Worm (Caenorhabditis elegans) whole organism, L4 larva: ENCODE data around the gene gly-7.

Source experiments
- arid-1 ChIP-seq: fragments of 200-800 bp; sonication (Bioruptor generic); conservative IDR thresholded peaks from 2 replicates; pipeline ENCODE4 v1.3.6; 2022; ENCODE audit warnings: missing genetic modification reagents, missing genetic modification characterization, missing compliant biosample characterization
- dpl-1 ChIP-seq: fragments of 150-350 bp; optimal IDR thresholded peaks from 2 replicates; lab custom pipeline; 2014; ENCODE audit warnings: missing biosample characterization, missing genetic modification reagents, missing genetic modification characterization
- lin-13 ChIP-seq: fragments of 150-350 bp; optimal IDR thresholded peaks from 2 replicates; lab custom pipeline; 2014; ENCODE audit warnings: missing biosample characterization, missing genetic modification reagents, missing genetic modification characterization
- madf-5 ChIP-seq, 2 experiments: fragments of 200-800 bp; sonication (Bioruptor generic); IDR thresholded peaks; 2 replicates each; pipeline ENCODE4 v1.3.6; 2022; ENCODE audit warnings: missing compliant biosample characterization in 2 of 2, missing genetic modification characterization in 2 of 2
- nhr-11 ChIP-seq: fragments of 150-350 bp; optimal IDR thresholded peaks from 2 replicates; lab custom pipeline; 2014; ENCODE audit warnings: missing biosample characterization, missing genetic modification characterization
- nhr-237 ChIP-seq: sonication (generic microtip); optimal IDR thresholded peaks from 2 replicates; lab custom pipeline; 2017; ENCODE audit warnings: missing biosample characterization, missing genetic modification characterization
- nhr-48 ChIP-seq: sonication (generic microtip); optimal IDR thresholded peaks from 2 replicates; lab custom pipeline; 2016; ENCODE audit warnings: mild to moderate bottlenecking, missing genetic modification characterization, missing compliant biosample characterization
- skn-1 ChIP-seq: fragments of 150-350 bp; optimal IDR thresholded peaks from 2 replicates; lab custom pipeline; 2014; ENCODE audit warnings: missing biosample characterization, missing genetic modification characterization
- snpc-4 ChIP-seq: fragments of 150-350 bp; optimal IDR thresholded peaks from 2 replicates; lab custom pipeline; 2014; ENCODE audit warnings: missing biosample characterization, missing genetic modification characterization
- unc-62 ChIP-seq, 3 experiments: fragments of 150-350 bp in 1 of 3; sonication (generic microtip); optimal IDR thresholded peaks in 2 of 3; peaks in 1 of 3; 1 replicate in 1 of 3; 2 replicates in 2 of 3; lab custom pipeline; 2014 to 2017; ENCODE audit warnings: missing biosample characterization in 3 of 3, missing genetic modification characterization in 3 of 3, missing genetic modification reagents in 3 of 3, missing genotype in 1 of 3
- vab-7 ChIP-seq: fragments of 200-800 bp; sonication (Bioruptor generic); IDR thresholded peaks from 2 replicates; pipeline ENCODE4 v1.3.6; 2022; ENCODE audit warnings: missing genetic modification reagents, missing genetic modification characterization, missing compliant biosample characterization

DNA sequence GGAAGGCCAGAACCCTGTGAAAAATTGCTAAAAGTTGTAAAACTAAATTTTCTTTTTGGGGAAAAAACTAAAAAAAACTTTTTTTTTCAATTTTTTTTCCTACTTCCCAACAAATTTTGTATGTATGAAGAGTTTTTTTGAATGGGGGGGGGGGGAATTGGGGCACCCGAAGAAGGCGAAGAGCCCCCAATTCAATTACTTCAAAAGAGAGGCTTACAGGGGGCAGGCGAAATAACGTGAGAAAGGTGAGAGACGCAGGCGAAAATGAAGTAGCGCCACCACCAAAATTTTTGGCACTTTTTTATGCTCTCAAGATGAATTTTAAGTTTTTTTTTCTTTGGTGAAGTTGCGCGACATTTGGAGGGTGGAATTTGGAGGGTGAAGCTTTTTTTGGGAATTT, 41.8 kb upstream of the gly-7 start:
- no peak for TF ChIP-seq vab-7 (GFP tag; lab: Robert Waterston, UW)
- TF ChIP-seq nhr-11 (tag; lab: Kevin White, UChicago), result no peak
- no peak for TF ChIP-seq dpl-1 (GFP tag; lab: Kevin White, UChicago)
- no peak for TF ChIP-seq nhr-48
- no peak for TF ChIP-seq madf-5 (GFP tag; IDR thresholded peaks at IDR 0.05; lab: Robert Waterston, UW)
- no peak for TF ChIP-seq unc-62 (GFP tag; optimal IDR thresholded peaks at IDR 0.05 in 1 of 2; lab: Kevin White, UChicago)
- no peak for TF ChIP-seq unc-62 (tag; optimal IDR thresholded peaks at IDR 0.05; lab: Kevin White, UChicago)
- TF ChIP-seq nhr-237 (tag; lab: Kevin White, UChicago), result no peak
- TF ChIP-seq lin-13, result no peak
- TF ChIP-seq snpc-4 (tag; lab: Kevin White, UChicago), result no peak
- no peak for TF ChIP-seq skn-1 (tag; lab: Kevin White, UChicago)
- TF ChIP-seq arid-1 (GFP tag; lab: Robert Waterston, UW), result no peak
